Fruit fly (Drosophila melanogaster): Measurements from ENCODE around the gene tgo.

The tgo gene

dm6 chr3R:9033619-9034401 lies 14.0 kb upstream of the tgo start (continued):
- TF ChIP-seq so (GFP tag; IDR thresholded peaks at IDR 0.05) (peak; percentile 81; the same call in 2 of the 3 replicates), ash1 (GFP tag; optimal IDR thresholded peaks at IDR 0.05) (peak; percentile 81), Mad (GFP tag; optimal IDR thresholded peaks at IDR 0.05) (peak; percentile 50), usp (GFP tag; optimal IDR thresholded peaks at IDR 0.05) (no peak), lab (GFP tag; optimal IDR thresholded peaks at IDR 0.05) (peak; percentile 88), crp (GFP tag; optimal IDR thresholded peaks at IDR 0.05) (peak; percentile 47 to 78), Pdp1 (GFP tag; optimal IDR thresholded peaks at IDR 0.05) (peak; percentile 19 to 43), CG12236 (GFP tag; optimal IDR thresholded peaks at IDR 0.05) (no peak), CG7928 (GFP tag; optimal IDR thresholded peaks at IDR 0.05) (peak; percentile 68), PHDP (tag; optimal IDR thresholded peaks at IDR 0.05) (peak; percentile 88), CG3281 (GFP tag; optimal IDR thresholded peaks at IDR 0.05) (peak; percentile 91), CG30020 (tag; optimal IDR thresholded peaks at IDR 0.05) (peak; percentile 75), CG30431 (GFP tag; optimal IDR thresholded peaks at IDR 0.05) (peak; percentile 7), Mes4 (GFP tag; optimal IDR thresholded peaks at IDR 0.05) (peak; percentile 50), Nf-YA (GFP tag; IDR thresholded peaks at IDR 0.05) (0 out of 2 replicates have a peak, but pooled peaks have one; percentile 8), cg (GFP tag; optimal IDR thresholded peaks at IDR 0.05) (no peak), toy (GFP tag; IDR thresholded peaks at IDR 0.05) (no peak), Doc2 (GFP tag; IDR thresholded peaks at IDR 0.05) (no peak), B-H2 (GFP tag; optimal IDR thresholded peaks at IDR 0.05) (peak; percentile 71), Ada2b (GFP tag; IDR thresholded peaks at IDR 0.05) (0 out of 2 replicates have a peak, but pooled peaks have one; percentile 38), CG31365 (tag; optimal IDR thresholded peaks at IDR 0.05) (peak; percentile 10), Hr39 (optimal IDR thresholded peaks at IDR 0.05) (no peak), ham (GFP tag; IDR thresholded peaks at IDR 0.05) (no peak), slp2 (GFP tag; optimal IDR thresholded peaks at IDR 0.05) (no peak), kay (GFP tag; optimal IDR thresholded peaks at IDR 0.05) (peak; percentile 66), CG9876 (GFP tag; optimal IDR thresholded peaks at IDR 0.05) (no peak), stwl (tag; optimal IDR thresholded peaks at IDR 0.05) (no peak), Myb (GFP tag; optimal IDR thresholded peaks at IDR 0.05) (peak; percentile 72), org-1 (GFP tag; optimal IDR thresholded peaks at IDR 0.05) (peak; percentile 76), CG11695 (GFP tag; IDR thresholded peaks at IDR 0.05) (peak; percentile 80), scrt (GFP tag; optimal IDR thresholded peaks at IDR 0.05) (peak; percentile 82), CG32532 (GFP tag; IDR thresholded peaks at IDR 0.05) (0 out of 2 replicates have a peak, but pooled peaks have one; percentile 68), CG6791 (GFP tag; IDR thresholded peaks at IDR 0.05; ENCODE audit: partially characterized antibody) (no peak), CG12071 (GFP tag; optimal IDR thresholded peaks at IDR 0.05) (no peak), tap (tag; optimal IDR thresholded peaks at IDR 0.05) (peak; percentile 79), pho (GFP tag; optimal IDR thresholded peaks at IDR 0.05) (peak; percentile 33), CG10274 (GFP tag; optimal IDR thresholded peaks at IDR 0.05) (peak; percentile 45), vfl (GFP tag; optimal IDR thresholded peaks at IDR 0.05) (peak; percentile 38), Atf-2 (GFP tag; optimal IDR thresholded peaks at IDR 0.05) (peak; percentile 46), hkb (optimal IDR thresholded peaks at IDR 0.05) (no peak), hkb (GFP tag; IDR thresholded peaks at IDR 0.05) (peak; percentile 41; the same call in 1 of the 2 replicates), amos (GFP tag; IDR thresholded peaks at IDR 0.05; ENCODE audit: partially characterized antibody) (peak; percentile 47; the same call in 1 of the 2 replicates), NC2α (GFP tag; optimal IDR thresholded peaks at IDR 0.05) (peak; percentile 56), CG15269 (tag; optimal IDR thresholded peaks at IDR 0.05) (peak; percentile 89), CG30403 (GFP tag; optimal IDR thresholded peaks at IDR 0.05) (peak; percentile 88), Dek (tag; optimal IDR thresholded peaks at IDR 0.05) (peak; percentile 87), rib (GFP tag; IDR thresholded peaks at IDR 0.05) (peak; percentile 29; the same call in 1 of the 2 replicates), lmd (GFP tag; IDR thresholded peaks at IDR 0.05) (peak; percentile 68), CG17361 (GFP tag; IDR thresholded peaks at IDR 0.05) (peak; percentile 94)

Data from whole organism, embryonic.